Fruit fly (Drosophila melanogaster): ENCODE results near the gene CG15172.

The CG15172 gene

dm6 chr2L:19053860-19054515 is 31.8 kb downstream of the CG15172 start, which contains the start of gene CG10492 (continued):
- TF ChIP-seq Bdp1 (GFP tag; optimal IDR thresholded peaks at IDR 0.05) (no peak), CG11456 (GFP tag; IDR thresholded peaks at IDR 0.05) (no peak), Deaf1 (tag; optimal IDR thresholded peaks at IDR 0.05) (peak; percentile 10), Mrtf (GFP tag; IDR thresholded peaks at IDR 0.05) (no peak), CG9215 (GFP tag; IDR thresholded peaks at IDR 0.05) (no peak), sima (GFP tag; optimal IDR thresholded peaks at IDR 0.05) (no peak), Nf-YC (tag; optimal IDR thresholded peaks at IDR 0.05) (peak; percentile 44), YL-1 (GFP tag; optimal IDR thresholded peaks at IDR 0.05) (peak; percentile 79), mirr (GFP tag; optimal IDR thresholded peaks at IDR 0.05) (no peak), CG1792 (GFP tag; optimal IDR thresholded peaks at IDR 0.05) (no peak), CG7963 (GFP tag; IDR thresholded peaks at IDR 0.05; ENCODE audit: partially characterized antibody) (no peak), al (GFP tag; IDR thresholded peaks at IDR 0.05) (no peak), bigmax (GFP tag; optimal IDR thresholded peaks at IDR 0.05) (no peak), CG10321 (GFP tag; IDR thresholded peaks at IDR 0.05) (no peak), CG15514 (GFP tag; optimal IDR thresholded peaks at IDR 0.05) (no peak), CG43689 (GFP tag; IDR thresholded peaks at IDR 0.05) (no peak), Dek (tag; optimal IDR thresholded peaks at IDR 0.05) (no peak), Elba2 (GFP tag; optimal IDR thresholded peaks at IDR 0.05) (peak; percentile 20), hb (GFP tag; IDR thresholded peaks at IDR 0.05; ENCODE audit: partially characterized antibody) (no peak), klu (GFP tag; IDR thresholded peaks at IDR 0.05) (peak; percentile 39; the same call in 1 of the 2 replicates), bcd (GFP tag; optimal IDR thresholded peaks at IDR 0.05) (no peak), CG3407 (GFP tag; optimal IDR thresholded peaks at IDR 0.05) (no peak), Hr3 (GFP tag; optimal IDR thresholded peaks at IDR 0.05) (no peak), sqz (GFP tag; optimal IDR thresholded peaks at IDR 0.05) (no peak), trh (GFP tag; optimal IDR thresholded peaks at IDR 0.05) (no peak), cad (GFP tag; optimal IDR thresholded peaks at IDR 0.05) (no peak), Ets65A (GFP tag) (peak; percentile 80), Side (GFP tag; optimal IDR thresholded peaks at IDR 0.05) (no peak), Hand (GFP tag; optimal IDR thresholded peaks at IDR 0.05) (no peak), CG3281 (GFP tag; optimal IDR thresholded peaks at IDR 0.05) (no peak), CG8765 (GFP tag; IDR thresholded peaks at IDR 0.05) (peak; percentile 19; the same call in 1 of the 2 replicates), shn (GFP tag; optimal IDR thresholded peaks at IDR 0.05) (no peak), toy (GFP tag; IDR thresholded peaks at IDR 0.05) (no peak), CG4707 (GFP tag; optimal IDR thresholded peaks at IDR 0.05) (no peak), slou (GFP tag; optimal IDR thresholded peaks at IDR 0.05) (no peak), NFAT (GFP tag; IDR thresholded peaks at IDR 0.05) (peak; percentile 52), inv (GFP tag; IDR thresholded peaks at IDR 0.05; ENCODE audit: partially characterized antibody) (no peak), ftz-f1 (GFP tag; optimal IDR thresholded peaks at IDR 0.05) (peak; percentile 81), CG9817 (tag; optimal IDR thresholded peaks at IDR 0.05) (no peak), pzg (GFP tag; optimal IDR thresholded peaks at IDR 0.05) (peak; percentile 73), row (GFP tag; IDR thresholded peaks at IDR 0.05) (peak; percentile 34; the same call in 2 of the 3 replicates), grau (tag; optimal IDR thresholded peaks at IDR 0.05) (no peak), zfh2 (GFP tag; optimal IDR thresholded peaks at IDR 0.05) (no peak), D (optimal IDR thresholded peaks at IDR 0.05) (no peak), D (GFP tag; optimal IDR thresholded peaks at IDR 0.05) (no peak), wek (GFP tag; optimal IDR thresholded peaks at IDR 0.05) (no peak), gsb-n (tag; optimal IDR thresholded peaks at IDR 0.05) (no peak), chif (GFP tag; optimal IDR thresholded peaks at IDR 0.05) (no peak), CG12942 (GFP tag; optimal IDR thresholded peaks at IDR 0.05) (no peak), schlank (tag; optimal IDR thresholded peaks at IDR 0.05) (no peak), lbe (GFP tag; optimal IDR thresholded peaks at IDR 0.05) (no peak)
